Fruit fly (Drosophila melanogaster) whole organism, embryonic: Measurements from ENCODE around the gene Cchl.

Experiments
- Abd-B ChIP-seq: fragments of 200-800 bp; sonication (Bioruptor generic); optimal IDR thresholded peaks from 2 replicates; lab custom pipeline; 2018; ENCODE audit warnings: missing biosample characterization, mild to moderate bottlenecking, missing genetic modification characterization, moderate library complexity
- Atf-2 ChIP-seq: fragments of 200-800 bp; sonication (Bioruptor generic); optimal IDR thresholded peaks from 2 replicates; lab custom pipeline; 2016; ENCODE audit warnings: missing biosample characterization, missing genetic modification characterization
- Blimp-1 ChIP-seq: fragments of 200-800 bp; sonication (Bioruptor generic); optimal IDR thresholded peaks from 3 replicates; lab custom pipeline; 2018; ENCODE audit warnings: missing biosample characterization, missing genetic modification characterization, mild to moderate bottlenecking, moderate library complexity, missing genetic modification reagents
- C15 ChIP-seq: fragments of 200-800 bp; sonication (Bioruptor generic); IDR thresholded peaks from 3 replicates; pipeline ENCODE4 v1.3.6; 2022; ENCODE audit warnings: missing biosample characterization, missing genetic modification characterization
- CG10366 ChIP-seq: fragments of 200-800 bp; sonication (Bioruptor generic); IDR thresholded peaks from 2 replicates; pipeline ENCODE4 v1.3.6; 2022; ENCODE audit warnings: missing biosample characterization, missing genetic modification characterization
- CG11456 ChIP-seq: fragments of 200-800 bp; sonication (Bioruptor generic); IDR thresholded peaks from 3 replicates; pipeline ENCODE4 v1.3.6; 2022; ENCODE audit warnings: missing biosample characterization, missing genetic modification characterization
- CG12071 ChIP-seq: fragments of 200-800 bp; sonication (Bioruptor generic); optimal IDR thresholded peaks from 3 replicates; lab custom pipeline; 2018; ENCODE audit warnings: missing biosample characterization, mild to moderate bottlenecking, missing genetic modification characterization
- CG13296 ChIP-seq: fragments of 200-800 bp; sonication (Bioruptor generic); optimal IDR thresholded peaks from 3 replicates; lab custom pipeline; 2018; ENCODE audit warnings: missing biosample characterization, mild to moderate bottlenecking, missing genetic modification characterization
- CG14710 ChIP-seq: fragments of 200-800 bp; sonication (Bioruptor generic); optimal IDR thresholded peaks from 3 replicates; lab custom pipeline; 2019; ENCODE audit warnings: missing biosample characterization, mild to moderate bottlenecking, missing genetic modification characterization, moderate library complexity
- CG14860 ChIP-seq: fragments of 200-800 bp; sonication (Bioruptor generic); IDR thresholded peaks from 3 replicates; pipeline ENCODE4 v1.3.6; 2022; ENCODE audit warnings: missing biosample characterization, missing genetic modification characterization; ENCODE audit not compliant: partially characterized antibody
- CG14965 ChIP-seq: fragments of 200-800 bp; sonication (Bioruptor generic); optimal IDR thresholded peaks from 2 replicates; lab custom pipeline; 2016; ENCODE audit warnings: missing biosample characterization, missing genetic modification characterization, borderline replicate concordance
- CG17186 ChIP-seq: fragments of 200-800 bp; sonication (Bioruptor generic); optimal IDR thresholded peaks from 3 replicates; lab custom pipeline; 2017; ENCODE audit warnings: missing biosample characterization, missing genetic modification reagents, missing genetic modification characterization
- CG17385 ChIP-seq: fragments of 200-800 bp; sonication (Bioruptor generic); optimal IDR thresholded peaks from 3 replicates; lab custom pipeline; 2018; ENCODE audit warnings: missing biosample characterization, mild to moderate bottlenecking, missing genetic modification characterization
- CG18764 ChIP-seq: fragments of 200-800 bp; sonication (Bioruptor generic); optimal IDR thresholded peaks from 3 replicates; lab custom pipeline; 2016; ENCODE audit warnings: missing biosample characterization, missing genetic modification characterization
- CG30403 ChIP-seq: fragments of 200-800 bp; sonication (Bioruptor generic); optimal IDR thresholded peaks from 3 replicates; lab custom pipeline; 2016; ENCODE audit warnings: missing biosample characterization, missing genetic modification characterization
- CG3281 ChIP-seq: fragments of 200-800 bp; sonication (Bioruptor generic); optimal IDR thresholded peaks from 3 replicates; lab custom pipeline; 2017; ENCODE audit warnings: missing biosample characterization, mild to moderate bottlenecking, missing genetic modification characterization
- CG6683 ChIP-seq: fragments of 200-800 bp; sonication (Bioruptor generic); optimal IDR thresholded peaks from 2 replicates; lab custom pipeline; 2017; ENCODE audit warnings: missing biosample characterization, mild to moderate bottlenecking, missing genetic modification characterization, missing genetic modification reagents
- CG6854 ChIP-seq: fragments of 200-800 bp; sonication (Bioruptor generic); optimal IDR thresholded peaks from 3 replicates; lab custom pipeline; 2017; ENCODE audit warnings: missing biosample characterization, mild to moderate bottlenecking, missing genetic modification characterization
- CrebB ChIP-seq: fragments of 200-800 bp; sonication (Bioruptor generic); optimal IDR thresholded peaks from 3 replicates; lab custom pipeline; 2018; ENCODE audit warnings: missing biosample characterization, mild to moderate bottlenecking, missing genetic modification characterization
- Dad ChIP-seq: fragments of 200-800 bp; sonication (Bioruptor generic); optimal IDR thresholded peaks from 3 replicates; lab custom pipeline; 2016; ENCODE audit warnings: missing biosample characterization, missing genetic modification characterization
- Elba2 ChIP-seq: fragments of 200-800 bp; sonication (Bioruptor generic); optimal IDR thresholded peaks from 3 replicates; lab custom pipeline; 2016; ENCODE audit warnings: missing biosample characterization, missing genetic modification characterization
- Gug ChIP-seq: fragments of 200-800 bp; sonication (Bioruptor generic); IDR thresholded peaks from 4 replicates; pipeline ENCODE4 v1.3.6; 2022; ENCODE audit warnings: missing biosample characterization, missing genetic modification characterization
- Hr3 ChIP-seq: fragments of 200-800 bp; sonication (Bioruptor generic); optimal IDR thresholded peaks from 3 replicates; lab custom pipeline; 2016; ENCODE audit warnings: missing biosample characterization, missing genetic modification characterization
- Lhr ChIP-seq: fragments of 200-800 bp; sonication (Bioruptor generic); optimal IDR thresholded peaks from 3 replicates; lab custom pipeline; 2017; ENCODE audit warnings: mild to moderate bottlenecking, missing biosample characterization, missing genetic modification reagents, missing genetic modification characterization
- MTF-1 ChIP-seq: fragments of 200-800 bp; sonication (Bioruptor generic); optimal IDR thresholded peaks from 2 replicates; lab custom pipeline; 2018; ENCODE audit warnings: missing biosample characterization, mild to moderate bottlenecking, missing genetic modification characterization, borderline replicate concordance
- Nf-YA ChIP-seq: fragments of 200-800 bp; sonication (Bioruptor generic); IDR thresholded peaks from 2 replicates; pipeline ENCODE4 v1.3.6; 2022; ENCODE audit warnings: missing biosample characterization, missing genetic modification characterization
- Ssrp ChIP-seq: fragments of 200-800 bp; sonication (Bioruptor generic); optimal IDR thresholded peaks from 2 replicates; lab custom pipeline; 2018; ENCODE audit warnings: missing biosample characterization, mild to moderate bottlenecking, missing genetic modification characterization, moderate library complexity
- Trl ChIP-seq, 3 experiments: fragments of >200 bp in 2 of 3; fragments of 200-800 bp in 1 of 3; sonication (Bioruptor generic) in 1 of 3; optimal IDR thresholded peaks; 2 replicates in 1 of 3; 3 replicates in 2 of 3; lab custom pipeline; 2016 to 2017; ENCODE audit warnings: missing biosample characterization in 1 of 3, missing genetic modification characterization in 1 of 3
- Usf ChIP-seq: fragments of 200-800 bp; sonication (Bioruptor generic); optimal IDR thresholded peaks from 2 replicates; lab custom pipeline; 2017; ENCODE audit warnings: missing genotype, missing biosample characterization, missing genetic modification characterization
- ase ChIP-seq: fragments of 200-800 bp; sonication (Bioruptor generic); IDR thresholded peaks from 3 replicates; pipeline ENCODE4 v1.3.6; 2022; ENCODE audit warnings: missing biosample characterization, missing genetic modification characterization
- bigmax ChIP-seq: fragments of 200-800 bp; sonication (Bioruptor generic); optimal IDR thresholded peaks from 2 replicates; lab custom pipeline; 2018; ENCODE audit warnings: missing biosample characterization, mild to moderate bottlenecking, missing genetic modification characterization
- cas ChIP-seq: fragments of 200-800 bp; sonication (Bioruptor generic); IDR thresholded peaks from 2 replicates; pipeline ENCODE4 v1.3.6; 2022; ENCODE audit warnings: missing biosample characterization, missing genetic modification characterization
- ci ChIP-seq: fragments of 200-800 bp; sonication (Bioruptor generic); IDR thresholded peaks from 3 replicates; pipeline ENCODE4 v1.3.6; 2022; ENCODE audit warnings: missing biosample characterization, missing genetic modification characterization
- danr ChIP-seq: fragments of 200-800 bp; sonication (Bioruptor generic); IDR thresholded peaks from 2 replicates; pipeline ENCODE4 v1.3.6; 2022; ENCODE audit warnings: missing biosample characterization, missing genetic modification characterization
- disco-r ChIP-seq: fragments of 200-800 bp; sonication (Bioruptor generic); optimal IDR thresholded peaks from 2 replicates; lab custom pipeline; 2016; ENCODE audit warnings: missing biosample characterization, missing genetic modification characterization
- kni ChIP-seq: fragments of 200-800 bp; sonication (Bioruptor generic); optimal IDR thresholded peaks from 3 replicates; lab custom pipeline; 2017; ENCODE audit warnings: mild to moderate bottlenecking, missing biosample characterization, missing genetic modification reagents, missing genetic modification characterization
- luna ChIP-seq: fragments of 200-800 bp; sonication (Bioruptor generic); optimal IDR thresholded peaks from 2 replicates; lab custom pipeline; 2016; ENCODE audit warnings: missing biosample characterization, missing genetic modification characterization
- nerfin-2 ChIP-seq: fragments of 200-800 bp; sonication (Bioruptor generic); IDR thresholded peaks from 2 replicates; pipeline ENCODE4 v1.3.6; 2022; ENCODE audit warnings: missing biosample characterization, missing genetic modification characterization; ENCODE audit not compliant: partially characterized antibody
- nom ChIP-seq: fragments of 200-800 bp; sonication (Bioruptor generic); optimal IDR thresholded peaks from 2 replicates; lab custom pipeline; 2017; ENCODE audit warnings: missing biosample characterization, missing genetic modification characterization, mild to moderate bottlenecking, moderate library complexity, missing genetic modification reagents
- pan ChIP-seq, 4 experiments: fragments of >200 bp in 3 of 4; fragments of 200-800 bp in 1 of 4; sonication (Bioruptor generic) in 1 of 4; optimal IDR thresholded peaks in 3 of 4; IDR thresholded peaks in 1 of 4; 2 replicates each; pipeline versions ENCODE4 v1.3.6 to Lab custom; 2017 to 2022; ENCODE audit warnings: missing biosample characterization in 2 of 4, missing genetic modification characterization in 2 of 4, mixed read lengths in 1 of 4
- pros ChIP-seq: fragments of 200-800 bp; sonication (Bioruptor generic); optimal IDR thresholded peaks from 3 replicates; lab custom pipeline; 2019; ENCODE audit warnings: missing biosample characterization, mild to moderate bottlenecking, missing genetic modification characterization, moderate library complexity
- pum ChIP-seq: fragments of 200-800 bp; sonication (Bioruptor generic); optimal IDR thresholded peaks from 2 replicates; lab custom pipeline; 2016; ENCODE audit warnings: missing biosample characterization, missing genetic modification characterization
- repo ChIP-seq: fragments of 200-800 bp; sonication (Bioruptor generic); optimal IDR thresholded peaks from 2 replicates; lab custom pipeline; 2016; ENCODE audit warnings: missing biosample characterization, missing genetic modification characterization
- slou ChIP-seq: fragments of 200-800 bp; sonication (Bioruptor generic); optimal IDR thresholded peaks from 3 replicates; lab custom pipeline; 2016; ENCODE audit warnings: missing biosample characterization, missing genetic modification characterization
- sna ChIP-seq: fragments of 200-800 bp; sonication (Bioruptor generic); IDR thresholded peaks from 2 replicates; pipeline ENCODE4 v1.3.6; 2022; ENCODE audit warnings: missing biosample characterization, missing genetic modification characterization; ENCODE audit not compliant: partially characterized antibody
- sr ChIP-seq: fragments of 200-800 bp; sonication (Bioruptor generic); IDR thresholded peaks from 3 replicates; pipeline ENCODE4 v1.3.6; 2022; ENCODE audit warnings: missing biosample characterization, missing genetic modification characterization
- toy ChIP-seq: fragments of 200-800 bp; sonication (Bioruptor generic); IDR thresholded peaks from 2 replicates; pipeline ENCODE4 v1.3.6; 2022; ENCODE audit warnings: missing biosample characterization, missing genetic modification characterization
- tx ChIP-seq: fragments of 200-800 bp; sonication (Bioruptor generic); optimal IDR thresholded peaks from 2 replicates; lab custom pipeline; 2016; ENCODE audit warnings: missing biosample characterization, missing genetic modification characterization
- yki ChIP-seq: fragments of >200 bp; optimal IDR thresholded peaks from 3 replicates; lab custom pipeline; 2018
- zfh2 ChIP-seq: fragments of 200-800 bp; sonication (Bioruptor generic); optimal IDR thresholded peaks from 2 replicates; lab custom pipeline; 2016; ENCODE audit warnings: missing biosample characterization, missing genetic modification characterization

Gene Cchl

dm6 chr3R:22040400-22040799 lies 13.1 kb upstream of the Cchl start (continued):
- TF ChIP-seq tx (GFP tag; lab: Kevin White, UChicago) (no peak), repo (GFP tag; lab: Kevin White, UChicago) (no peak), MTF-1 (GFP tag; lab: Kevin White, UChicago) (no peak), bigmax (no peak), CG13296 (GFP tag; lab: Kevin White, UChicago) (no peak), Usf (GFP tag; lab: Kevin White, UChicago) (no peak), sr (GFP tag; lab: Robert Waterston, UW) (peak; percentile 94), ase (GFP tag; lab: Robert Waterston, UW) (no peak), luna (no peak), CG11456 (GFP tag; lab: Robert Waterston, UW) (0 out of 3 replicates have a peak, but pooled peaks have one; percentile 24), CG17385 (no peak), Blimp-1 (GFP tag; lab: Kevin White, UChicago) (peak; percentile 6), CG3281 (GFP tag; lab: Kevin White, UChicago) (no peak), ci (GFP tag; lab: Robert Waterston, UW) (0 out of 3 replicates have a peak, but pooled peaks have one; percentile 12), pros (no peak), danr (GFP tag; lab: Robert Waterston, UW) (no peak), CrebB (no peak), yki (lab: Kevin White, UChicago) (no peak), zfh2 (GFP tag; lab: Kevin White, UChicago) (no peak), Gug (no peak), Atf-2 (GFP tag; lab: Kevin White, UChicago) (no peak), CG14860 (GFP tag; lab: Robert Waterston, UW) (no peak), pan (optimal IDR thresholded peaks at IDR 0.05; lab: Kevin White, UChicago) (no peak), pan (GFP tag; optimal IDR thresholded peaks at IDR 0.05 in 1 of 2, IDR thresholded peaks at IDR 0.05 in 1 of 2) (peak in 1 of 2 experiments; percentile 5)

- TF ChIP-seq CG18764 (no peak), toy (GFP tag; lab: Robert Waterston, UW) (no peak), Nf-YA (GFP tag; lab: Robert Waterston, UW) (peak; percentile 42; the same call in 1 of the 2 replicates), C15 (no peak), Elba2 (GFP tag; lab: Kevin White, UChicago) (no peak), pum (GFP tag; lab: Kevin White, UChicago) (peak; percentile 33), CG10366 (GFP tag; lab: Robert Waterston, UW) (peak; percentile 57), CG14965 (GFP tag; lab: Kevin White, UChicago) (no peak), disco-r (GFP tag; lab: Kevin White, UChicago) (no peak), kni (no peak), sna (peak; percentile 17; the same call in 1 of the 2 replicates), nerfin-2 (GFP tag; lab: Robert Waterston, UW) (no peak), cas (GFP tag; lab: Robert Waterston, UW) (no peak), CG17186 (GFP tag; lab: Kevin White, UChicago) (no peak), Dad (GFP tag; lab: Kevin White, UChicago) (no peak), CG14710 (peak; percentile 18), CG14860 (GFP tag; lab: Robert Waterston, UW) (no peak), slou (no peak), Abd-B (GFP tag; lab: Kevin White, UChicago) (peak; percentile 9), Lhr (GFP tag; lab: Kevin White, UChicago) (no peak), Hr3 (GFP tag; lab: Kevin White, UChicago) (peak; percentile 25), Trl (optimal IDR thresholded peaks at IDR 0.05; lab: Kevin White, UChicago) (no peak), Trl (GFP tag; optimal IDR thresholded peaks at IDR 0.05; lab: Kevin White, UChicago) (no peak), nom (GFP tag; lab: Kevin White, UChicago) (no peak), CG30403 (GFP tag; lab: Kevin White, UChicago) (peak; percentile 38), CG6683 (GFP tag; lab: Kevin White, UChicago) (no peak), CG12071 (no peak), CG6854 (GFP tag; lab: Kevin White, UChicago) (no peak), Ssrp (tag; lab: Kevin White, UChicago) (peak; percentile 45)
These were observed 12.2 kb upstream of the Cchl start for dm6 chr3R:22039480-22039879.
